Worm (Caenorhabditis elegans): ENCODE data around the gene mpst-1.

DNA sequence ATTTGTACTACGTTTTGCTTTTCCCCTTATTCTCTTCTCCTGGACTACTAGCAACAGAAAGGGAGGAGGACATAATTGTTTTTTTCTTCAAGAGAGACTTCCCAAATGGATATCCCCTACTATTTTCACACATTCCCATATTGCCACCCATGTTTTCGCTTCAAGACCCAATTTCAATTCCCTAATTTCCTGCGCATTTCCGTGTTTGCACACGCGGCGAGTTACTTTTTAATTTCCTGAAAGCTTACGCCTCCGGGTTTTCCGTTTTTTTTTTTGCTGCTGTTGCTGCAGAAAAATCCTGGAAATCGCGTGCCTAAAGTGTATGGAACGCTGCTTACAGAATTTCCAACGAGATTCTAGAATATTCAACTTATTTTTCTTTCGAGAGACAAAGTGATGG lies 25.4 kb upstream of the mpst-1 start:
- TF ChIP-seq ztf-11 (tag; optimal IDR thresholded peaks at IDR 0.05) (no peak), nhr-28 (tag; optimal IDR thresholded peaks at IDR 0.05) (no peak), lin-39 (tag; optimal IDR thresholded peaks at IDR 0.05) (no peak), pqm-1 (tag; optimal IDR thresholded peaks at IDR 0.05) (no peak), nhr-11 (tag; optimal IDR thresholded peaks at IDR 0.05) (no peak), blmp-1 (tag; optimal IDR thresholded peaks at IDR 0.05) (no peak), unc-62 (GFP tag; optimal IDR thresholded peaks at IDR 0.05) (no peak), nhr-85 (tag) (no peak), mdl-1 (tag; optimal IDR thresholded peaks at IDR 0.05) (no peak), sup-37 (GFP tag; optimal IDR thresholded peaks at IDR 0.05) (no peak), egl-27 (tag; optimal IDR thresholded peaks at IDR 0.05) (no peak), elt-3 (tag; optimal IDR thresholded peaks at IDR 0.05) (no peak)
